Fruit fly (Drosophila melanogaster): ENCODE data around the gene aay.

aay gene

DNA sequence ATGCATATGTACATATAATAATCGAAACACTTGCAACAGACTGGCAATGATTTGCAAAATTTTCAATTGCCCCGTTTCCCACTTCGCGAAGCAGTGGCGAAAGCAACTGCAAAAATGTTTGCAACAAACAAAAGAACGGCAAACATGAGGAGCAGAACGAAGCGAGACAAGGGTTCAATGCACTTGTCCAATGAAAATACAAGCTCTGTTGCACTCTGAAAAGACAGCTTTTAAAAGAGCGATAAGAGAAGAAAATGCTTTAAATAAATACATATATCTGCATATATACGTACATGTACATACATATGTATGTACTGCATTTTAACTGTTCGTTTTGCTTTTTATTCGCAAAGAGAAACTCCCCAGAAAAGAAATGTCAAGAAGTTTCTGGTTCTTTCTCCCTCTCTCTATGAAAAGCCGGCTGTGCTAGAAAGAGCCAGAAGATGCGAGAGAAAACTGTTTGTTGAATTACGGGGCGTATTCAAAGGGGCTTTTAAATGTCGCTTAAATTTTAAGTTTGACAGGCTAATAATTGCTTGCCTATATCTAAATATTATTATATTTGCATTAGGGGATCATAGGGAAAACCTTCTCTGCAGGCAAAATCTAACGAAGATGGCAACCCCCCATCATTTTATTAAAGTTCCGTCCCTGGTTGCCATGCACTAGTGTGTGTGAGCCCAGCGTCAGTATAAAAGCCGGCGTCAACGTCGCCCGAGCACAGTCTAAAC is 39.5 kb upstream of the aay start, which contains the start of gene Hsp27 (continued):
- peak; percentile 98 for TF ChIP-seq al (GFP tag; IDR thresholded peaks at IDR 0.05)
- TF ChIP-seq Bdp1 (GFP tag; optimal IDR thresholded peaks at IDR 0.05): peak; percentile 83
- no peak for TF ChIP-seq exex (tag; optimal IDR thresholded peaks at IDR 0.05)
- TF ChIP-seq CG14441 (GFP tag; IDR thresholded peaks at IDR 0.05): peak; percentile 99
- peak; percentile 95 for TF ChIP-seq CG43689 (GFP tag; IDR thresholded peaks at IDR 0.05)
- TF ChIP-seq CG17912 (GFP tag; optimal IDR thresholded peaks at IDR 0.05): peak; percentile 54
- peak; percentile 97 for TF ChIP-seq CG10366 (GFP tag; IDR thresholded peaks at IDR 0.05)
- peak; percentile 96 for TF ChIP-seq CG17612 (GFP tag; IDR thresholded peaks at IDR 0.05)
- TF ChIP-seq MBD-R2 (GFP tag; IDR thresholded peaks at IDR 0.05): peak; percentile 96
- TF ChIP-seq Fer1 (GFP tag; optimal IDR thresholded peaks at IDR 0.05): peak; percentile 97
- TF ChIP-seq inv (GFP tag; IDR thresholded peaks at IDR 0.05; ENCODE audit: partially characterized antibody): no peak
- peak; percentile 99 for TF ChIP-seq ems (GFP tag; optimal IDR thresholded peaks at IDR 0.05)
- no peak for TF ChIP-seq Neu2 (GFP tag; optimal IDR thresholded peaks at IDR 0.05; ENCODE audit: borderline replicate concordance)
- TF ChIP-seq CG7928 (GFP tag; optimal IDR thresholded peaks at IDR 0.05): peak; percentile 82
- TF ChIP-seq CG3838 (GFP tag; optimal IDR thresholded peaks at IDR 0.05): peak; percentile 87
- TF ChIP-seq CG12104 (GFP tag; optimal IDR thresholded peaks at IDR 0.05): peak; percentile 92
- TF ChIP-seq CG4282 (GFP tag; optimal IDR thresholded peaks at IDR 0.05): peak; percentile 62
- peak; percentile 40 for TF ChIP-seq Dref (GFP tag; IDR thresholded peaks at IDR 0.05)
- TF ChIP-seq CG2129 (GFP tag; IDR thresholded peaks at IDR 0.05; ENCODE audit: partially characterized antibody): no peak
- peak; percentile 99 for TF ChIP-seq Xrp1 (GFP tag; IDR thresholded peaks at IDR 0.05)
- TF ChIP-seq crol (GFP tag; IDR thresholded peaks at IDR 0.05): peak; percentile 75
- peak; percentile 90 for TF ChIP-seq CG10274 (GFP tag; optimal IDR thresholded peaks at IDR 0.05)
- TF ChIP-seq dmrt99B (tag; optimal IDR thresholded peaks at IDR 0.05): peak; percentile 99
- no peak for TF ChIP-seq prd (optimal IDR thresholded peaks at IDR 0.05)
- peak; percentile 99 for TF ChIP-seq prd (GFP tag; IDR thresholded peaks at IDR 0.05)
- TF ChIP-seq CG2116 (GFP tag; optimal IDR thresholded peaks at IDR 0.05): peak; percentile 82
- TF ChIP-seq CG11398 (GFP tag; optimal IDR thresholded peaks at IDR 0.05): peak; percentile 60
- TF ChIP-seq sug (tag; optimal IDR thresholded peaks at IDR 0.05): peak; percentile 87
- TF ChIP-seq CG18476 (GFP tag; optimal IDR thresholded peaks at IDR 0.05): peak; percentile 98
- peak; percentile 92 for TF ChIP-seq CG1792 (GFP tag; optimal IDR thresholded peaks at IDR 0.05)
- peak; percentile 97 for TF ChIP-seq CG18764 (GFP tag; optimal IDR thresholded peaks at IDR 0.05)
- peak; percentile 96 for TF ChIP-seq trem (tag; optimal IDR thresholded peaks at IDR 0.05)
- peak; percentile 95 for TF ChIP-seq slp2 (GFP tag; optimal IDR thresholded peaks at IDR 0.05)
- no peak for TF ChIP-seq CG14860 (GFP tag; IDR thresholded peaks at IDR 0.05; ENCODE audit: partially characterized antibody)
- peak; percentile 96 for TF ChIP-seq trh (GFP tag; optimal IDR thresholded peaks at IDR 0.05)
- TF ChIP-seq CG6813 (GFP tag; optimal IDR thresholded peaks at IDR 0.05): peak; percentile 97
- peak; percentile 99 for TF ChIP-seq HLH3B (GFP tag; IDR thresholded peaks at IDR 0.05)
- TF ChIP-seq CG1647 (GFP tag; optimal IDR thresholded peaks at IDR 0.05): peak; percentile 97
- peak; percentile 97 for TF ChIP-seq sr (GFP tag; IDR thresholded peaks at IDR 0.05)
- peak; percentile 98 for TF ChIP-seq Chrac-16 (GFP tag; optimal IDR thresholded peaks at IDR 0.05)
- peak; percentile 84 for TF ChIP-seq CG4328 (GFP tag; optimal IDR thresholded peaks at IDR 0.05)
- TF ChIP-seq CG12071 (GFP tag; optimal IDR thresholded peaks at IDR 0.05): peak; percentile 97
- TF ChIP-seq gcm (GFP tag; optimal IDR thresholded peaks at IDR 0.05): peak; percentile 97
- TF ChIP-seq cas (GFP tag; IDR thresholded peaks at IDR 0.05): peak; percentile 95
- peak; percentile 99 for TF ChIP-seq H15 (GFP tag; IDR thresholded peaks at IDR 0.05)
- TF ChIP-seq Elba2 (GFP tag; optimal IDR thresholded peaks at IDR 0.05): peak; percentile 50
- 0 out of 3 replicates have a peak, but pooled peaks have one; percentile 50 for TF ChIP-seq Opbp (GFP tag; IDR thresholded peaks at IDR 0.05; ENCODE audit: partially characterized antibody)
- TF ChIP-seq gcm2 (GFP tag; optimal IDR thresholded peaks at IDR 0.05): peak; percentile 92
- TF ChIP-seq scrt (GFP tag; optimal IDR thresholded peaks at IDR 0.05): peak; percentile 95
- peak; percentile 94 for TF ChIP-seq YL-1 (GFP tag; optimal IDR thresholded peaks at IDR 0.05)

Data from whole organism, embryonic.